Fruit fly (Drosophila melanogaster) whole organism, prepupa: ENCODE results near the gene CG17233.
A peak's percentile ranks its signal among the peaks of the same experiment; 100 is the strongest.

Experiments
- Blimp-1 ChIP-seq: fragments of 200-800 bp; sonication (Bioruptor generic); optimal IDR thresholded peaks from 3 replicates; lab custom pipeline; 2017; ENCODE audit warnings: missing biosample characterization, missing genetic modification characterization, mild to moderate bottlenecking, moderate library complexity, missing genetic modification reagents
- CG10669 ChIP-seq: fragments of 200-800 bp; sonication (Bioruptor generic); optimal IDR thresholded peaks from 3 replicates; lab custom pipeline; 2018; ENCODE audit warnings: missing biosample characterization, mild to moderate bottlenecking, missing genetic modification characterization, moderate library complexity
- CG11294 ChIP-seq: fragments of 200-800 bp; sonication (Bioruptor generic); IDR thresholded peaks from 2 replicates; pipeline ENCODE4 v1.3.6; 2022; ENCODE audit warnings: missing biosample characterization, missing genetic modification characterization
- CG11762 ChIP-seq: fragments of 200-800 bp; sonication (Bioruptor generic); optimal IDR thresholded peaks from 3 replicates; lab custom pipeline; 2016; ENCODE audit warnings: missing biosample characterization, missing genetic modification characterization; ENCODE audit not compliant: insufficient read depth
- CG15336 ChIP-seq: fragments of 200-800 bp; sonication (Bioruptor generic); IDR thresholded peaks from 2 replicates; pipeline ENCODE4 v1.3.6; 2022; ENCODE audit warnings: missing biosample characterization, missing genetic modification characterization
- CG1621 ChIP-seq: fragments of 200-800 bp; sonication (Bioruptor generic); optimal IDR thresholded peaks from 3 replicates; lab custom pipeline; 2018; ENCODE audit warnings: missing biosample characterization, mild to moderate bottlenecking, missing genetic modification characterization
- CG16779 ChIP-seq: fragments of 200-800 bp; sonication (Bioruptor generic); optimal IDR thresholded peaks from 3 replicates; lab custom pipeline; 2017; ENCODE audit warnings: missing biosample characterization, mild to moderate bottlenecking, missing genetic modification characterization
- CG3032 ChIP-seq: fragments of 200-800 bp; optimal IDR thresholded peaks from 2 replicates; lab custom pipeline; 2019; ENCODE audit warnings: missing biosample characterization, mild to moderate bottlenecking, missing genetic modification characterization, moderate library complexity
- CG31627 ChIP-seq: fragments of 200-800 bp; sonication (Bioruptor generic); optimal IDR thresholded peaks from 3 replicates; lab custom pipeline; 2016; ENCODE audit warnings: missing biosample characterization, missing genetic modification characterization
- CG32006 ChIP-seq: fragments of 200-800 bp; sonication (Bioruptor generic); optimal IDR thresholded peaks from 3 replicates; lab custom pipeline; 2017; ENCODE audit warnings: missing biosample characterization, mild to moderate bottlenecking, missing genetic modification characterization
- CG4318 ChIP-seq: fragments of 200-800 bp; sonication (Bioruptor generic); optimal IDR thresholded peaks from 3 replicates; lab custom pipeline; 2017; ENCODE audit warnings: missing biosample characterization, mild to moderate bottlenecking, missing genetic modification characterization
- CG6163 ChIP-seq: fragments of 200-800 bp; sonication (Bioruptor generic); IDR thresholded peaks from 3 replicates; pipeline ENCODE4 v1.3.6; 2022; ENCODE audit warnings: missing biosample characterization, missing genetic modification characterization
- CG6792 ChIP-seq: fragments of 200-800 bp; sonication (Bioruptor generic); optimal IDR thresholded peaks from 3 replicates; lab custom pipeline; 2016; ENCODE audit warnings: missing biosample characterization, missing genetic modification characterization
- CG7368 ChIP-seq: fragments of 200-800 bp; sonication (Bioruptor generic); optimal IDR thresholded peaks from 3 replicates; lab custom pipeline; 2016; ENCODE audit warnings: missing biosample characterization, missing genetic modification characterization
- CG8319 ChIP-seq: fragments of 200-800 bp; sonication (Bioruptor generic); optimal IDR thresholded peaks from 3 replicates; lab custom pipeline; 2016; ENCODE audit warnings: missing biosample characterization, missing genetic modification characterization
- CG8632 ChIP-seq: fragments of 200-800 bp; sonication (Bioruptor generic); optimal IDR thresholded peaks from 3 replicates; lab custom pipeline; 2016; ENCODE audit warnings: missing biosample characterization, missing genetic modification characterization
- Eip78C ChIP-seq: fragments of 200-800 bp; sonication (Bioruptor generic); peaks from one replicate; lab custom pipeline; 2016; ENCODE audit warnings: missing biosample characterization, missing genetic modification characterization
- Eip93F ChIP-seq: fragments of 200-800 bp; sonication (Bioruptor generic); optimal IDR thresholded peaks from 2 replicates; lab custom pipeline; 2016; ENCODE audit warnings: missing biosample characterization, mild to moderate bottlenecking, missing genetic modification characterization
- Ets21C ChIP-seq: fragments of 200-800 bp; sonication (Bioruptor generic); optimal IDR thresholded peaks from 3 replicates; lab custom pipeline; 2016; ENCODE audit warnings: missing biosample characterization, missing genetic modification characterization
- Ets96B ChIP-seq: fragments of 200-800 bp; optimal IDR thresholded peaks from 2 replicates; lab custom pipeline; 2019; ENCODE audit warnings: missing biosample characterization, mild to moderate bottlenecking, missing genetic modification characterization, moderate library complexity
- Hr38 ChIP-seq: sonication (Bioruptor generic); optimal IDR thresholded peaks from 2 replicates; lab custom pipeline; 2016; ENCODE audit warnings: missing biosample characterization, missing genetic modification characterization
- Hr39 ChIP-seq: fragments of 200-800 bp; sonication (Bioruptor generic); optimal IDR thresholded peaks from 2 replicates; lab custom pipeline; 2016; ENCODE audit warnings: missing biosample characterization, missing genetic modification characterization
- Hr4 ChIP-seq: fragments of 200-800 bp; sonication (Bioruptor generic); optimal IDR thresholded peaks from 3 replicates; lab custom pipeline; 2016; ENCODE audit warnings: missing biosample characterization, missing genetic modification characterization
- Lpt ChIP-seq: fragments of 200-800 bp; sonication (Bioruptor generic); optimal IDR thresholded peaks from 3 replicates; lab custom pipeline; 2016; ENCODE audit warnings: missing biosample characterization, missing genetic modification characterization
- Met ChIP-seq: fragments of 200-800 bp; sonication (Bioruptor generic); optimal IDR thresholded peaks from 3 replicates; lab custom pipeline; 2016; ENCODE audit warnings: missing biosample characterization, missing genetic modification characterization
- OdsH ChIP-seq: fragments of 200-800 bp; sonication (Bioruptor generic); optimal IDR thresholded peaks from 3 replicates; lab custom pipeline; 2016; ENCODE audit warnings: missing biosample characterization, missing genetic modification characterization
- Sox14 ChIP-seq: fragments of 200-800 bp; sonication (Bioruptor generic); optimal IDR thresholded peaks from 3 replicates; lab custom pipeline; 2016; ENCODE audit warnings: missing biosample characterization, missing genetic modification characterization
- Sox15 ChIP-seq: fragments of 200-800 bp; sonication (Bioruptor generic); optimal IDR thresholded peaks from 3 replicates; lab custom pipeline; 2016; ENCODE audit warnings: missing biosample characterization, missing genetic modification characterization
- achi ChIP-seq: fragments of 200-800 bp; sonication (Bioruptor generic); optimal IDR thresholded peaks from 3 replicates; lab custom pipeline; 2016; ENCODE audit warnings: missing biosample characterization, missing genetic modification characterization
- acj6 ChIP-seq: fragments of 200-800 bp; sonication (Bioruptor generic); optimal IDR thresholded peaks from 3 replicates; lab custom pipeline; 2016; ENCODE audit warnings: missing biosample characterization, missing genetic modification characterization
- cyc ChIP-seq: fragments of 200-800 bp; sonication (Bioruptor generic); optimal IDR thresholded peaks from 3 replicates; lab custom pipeline; 2016; ENCODE audit warnings: missing biosample characterization, missing genetic modification characterization
- dsx ChIP-seq: fragments of 200-800 bp; optimal IDR thresholded peaks from 3 replicates; lab custom pipeline; 2019; ENCODE audit warnings: missing biosample characterization, mild to moderate bottlenecking, missing genetic modification characterization, moderate library complexity; ENCODE audit not compliant: poor library complexity, severe bottlenecking
- esn ChIP-seq: fragments of 200-800 bp; sonication (Bioruptor generic); optimal IDR thresholded peaks from 2 replicates; lab custom pipeline; 2016; ENCODE audit warnings: missing biosample characterization, mild to moderate bottlenecking, missing genetic modification characterization, moderate library complexity
- fd59A ChIP-seq: fragments of 200-800 bp; sonication (Bioruptor generic); optimal IDR thresholded peaks from 2 replicates; lab custom pipeline; 2017; ENCODE audit warnings: missing biosample characterization, mild to moderate bottlenecking, missing genetic modification characterization, missing genetic modification reagents
- lz ChIP-seq: fragments of 200-800 bp; sonication (Bioruptor generic); optimal IDR thresholded peaks from 3 replicates; lab custom pipeline; 2016; ENCODE audit warnings: missing biosample characterization, missing genetic modification characterization
- net ChIP-seq: fragments of 200-800 bp; sonication (Bioruptor generic); optimal IDR thresholded peaks from 3 replicates; lab custom pipeline; 2016; ENCODE audit warnings: missing biosample characterization, missing genetic modification characterization
- pdm3 ChIP-seq: fragments of 200-800 bp; sonication (Bioruptor generic); optimal IDR thresholded peaks from 3 replicates; lab custom pipeline; 2016; ENCODE audit warnings: missing biosample characterization, missing genetic modification characterization
- salr ChIP-seq, 2 experiments: fragments of 200-800 bp; sonication (Bioruptor generic); optimal IDR thresholded peaks; 3 replicates each; lab custom pipeline; 2016 to 2018; ENCODE audit warnings: missing biosample characterization in 2 of 2, missing genetic modification characterization in 2 of 2, mild to moderate bottlenecking in 1 of 2
- ss ChIP-seq, 2 experiments: fragments of 200-800 bp; sonication (Bioruptor generic); optimal IDR thresholded peaks; 2 replicates in 1 of 2; 3 replicates in 1 of 2; lab custom pipeline; 2017 to 2018; ENCODE audit warnings: mild to moderate bottlenecking in 2 of 2, missing biosample characterization in 2 of 2, missing genetic modification characterization in 2 of 2, moderate library complexity in 1 of 2
- svp ChIP-seq: fragments of 200-800 bp; sonication (Bioruptor generic); peaks from one replicate; lab custom pipeline; 2016; ENCODE audit warnings: missing biosample characterization, missing genetic modification characterization
- topi ChIP-seq: fragments of 200-800 bp; sonication (Bioruptor generic); optimal IDR thresholded peaks from 3 replicates; lab custom pipeline; 2016; ENCODE audit warnings: missing biosample characterization, missing genetic modification characterization
- vri ChIP-seq: fragments of 200-800 bp; sonication (Bioruptor generic); optimal IDR thresholded peaks from 3 replicates; lab custom pipeline; 2016; ENCODE audit warnings: missing biosample characterization, mild to moderate bottlenecking, missing genetic modification characterization

The CG17233 gene

DNA sequence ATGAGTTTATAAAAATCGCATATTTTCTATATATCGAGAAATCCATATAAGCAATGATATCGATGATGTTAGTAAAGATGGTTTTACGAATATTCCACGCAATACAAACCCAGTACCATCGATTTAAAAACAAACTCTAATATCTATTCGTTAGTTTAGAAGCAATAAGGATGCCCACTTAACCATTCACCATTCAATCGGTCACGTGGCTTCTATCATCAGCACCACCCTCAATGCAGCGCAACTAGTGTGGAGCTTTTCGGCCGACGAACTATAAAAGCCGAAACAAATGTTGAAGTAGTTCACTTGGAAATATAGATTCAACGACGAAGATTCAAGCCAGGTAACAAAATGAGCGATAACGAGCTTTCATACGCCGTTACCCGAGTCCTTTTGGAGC is 10.3 kb downstream of the CG17233 start, which contains the start of gene CG13813:
Gene CG13813 (plus strand): TSS at position 301 of the 400 bp plus-strand sequence.
- no peak for TF ChIP-seq vri
- no peak for TF ChIP-seq acj6 (GFP tag; lab: Kevin White, UChicago)
- TF ChIP-seq svp: no peak
- no peak for TF ChIP-seq fd59A (GFP tag; lab: Kevin White, UChicago)
- TF ChIP-seq salr (GFP tag; optimal IDR thresholded peaks at IDR 0.05; lab: Kevin White, UChicago): no peak
- TF ChIP-seq Hr39 (GFP tag; lab: Kevin White, UChicago): no peak
- TF ChIP-seq Ets96B: no peak
- no peak for TF ChIP-seq topi (GFP tag; lab: Kevin White, UChicago)
- no peak for TF ChIP-seq cyc (GFP tag; lab: Kevin White, UChicago)
- TF ChIP-seq Met: no peak
- TF ChIP-seq Ets21C (GFP tag; lab: Kevin White, UChicago): no peak
- no peak for TF ChIP-seq CG7368 (GFP tag; lab: Kevin White, UChicago)

DNA sequence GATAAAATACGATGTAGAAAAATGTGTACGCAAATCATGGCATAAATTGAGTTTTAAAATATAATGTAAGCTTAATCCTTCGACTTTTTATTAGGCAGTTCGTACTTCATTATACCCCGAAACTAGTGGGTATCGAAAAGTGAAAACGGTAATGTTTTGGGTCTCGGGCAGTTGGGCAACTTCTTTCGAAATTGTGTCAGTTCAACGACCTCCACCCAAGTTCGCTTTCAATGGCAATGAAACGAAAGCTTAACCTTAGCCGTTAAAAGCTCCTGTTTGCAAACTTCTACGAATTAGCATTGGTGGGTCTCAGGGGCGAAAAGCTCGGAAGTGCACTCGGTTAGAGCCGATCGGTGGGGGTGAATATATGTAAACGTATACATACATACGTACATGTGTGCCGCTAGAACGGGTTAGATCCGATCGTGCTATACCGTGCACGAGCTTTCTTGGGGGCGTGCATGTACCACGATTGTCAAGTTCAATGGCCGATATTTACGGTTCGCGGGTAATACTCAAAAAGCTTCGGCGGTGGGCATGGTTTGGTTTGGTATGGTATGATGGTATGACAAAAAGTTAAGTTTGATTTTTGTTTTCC is 11.4 kb downstream of the CG17233 start:
- TF ChIP-seq CG10669 (GFP tag; lab: Kevin White, UChicago): no peak
- no peak for TF ChIP-seq Hr38 (GFP tag; lab: Kevin White, UChicago)
- no peak for TF ChIP-seq pdm3 (GFP tag; lab: Kevin White, UChicago)
- peak; percentile 74 for TF ChIP-seq Eip78C (GFP tag; lab: Kevin White, UChicago)
- TF ChIP-seq CG16779: no peak
- no peak for TF ChIP-seq CG15336 (GFP tag; lab: Robert Waterston, UW)
- no peak for TF ChIP-seq Hr4 (GFP tag; lab: Kevin White, UChicago)
- TF ChIP-seq Blimp-1 (GFP tag; lab: Kevin White, UChicago): peak; percentile 87
- no peak for TF ChIP-seq Met
- no peak for TF ChIP-seq svp
- TF ChIP-seq Sox15 (GFP tag; lab: Kevin White, UChicago): no peak
- no peak for TF ChIP-seq CG3032
- TF ChIP-seq CG1621 (tag; lab: Kevin White, UChicago): no peak
- no peak for TF ChIP-seq ss (GFP tag; optimal IDR thresholded peaks at IDR 0.05; lab: Kevin White, UChicago)
- no peak for TF ChIP-seq CG7368 (GFP tag; lab: Kevin White, UChicago)
- TF ChIP-seq Eip93F: peak; percentile 76
- no peak for TF ChIP-seq net
- no peak for TF ChIP-seq CG8319
- TF ChIP-seq Lpt (GFP tag; lab: Kevin White, UChicago): no peak
- no peak for TF ChIP-seq Ets96B
- no peak for TF ChIP-seq achi (GFP tag; lab: Kevin White, UChicago)
- TF ChIP-seq lz (GFP tag; lab: Kevin White, UChicago): no peak
- no peak for TF ChIP-seq Sox14 (GFP tag; lab: Kevin White, UChicago)
- TF ChIP-seq CG6163 (GFP tag; lab: Robert Waterston, UW): 0 out of 3 replicates have a peak, but pooled peaks have one; percentile 17
- TF ChIP-seq dsx (GFP tag; lab: Kevin White, UChicago): no peak
- TF ChIP-seq Ets21C (GFP tag; lab: Kevin White, UChicago): no peak
- TF ChIP-seq fd59A (GFP tag; lab: Kevin White, UChicago): no peak
- TF ChIP-seq esn (GFP tag; lab: Kevin White, UChicago): peak; percentile 17
- no peak for TF ChIP-seq CG11294 (GFP tag; lab: Robert Waterston, UW)
- TF ChIP-seq CG4318 (GFP tag; lab: Kevin White, UChicago): no peak
- TF ChIP-seq CG32006 (GFP tag; lab: Kevin White, UChicago): no peak
- no peak for TF ChIP-seq CG6792 (GFP tag; lab: Kevin White, UChicago)
- TF ChIP-seq CG11762 (GFP tag; lab: Kevin White, UChicago): no peak
- TF ChIP-seq CG8632 (GFP tag; lab: Kevin White, UChicago): no peak
- no peak for TF ChIP-seq salr (GFP tag; optimal IDR thresholded peaks at IDR 0.05; lab: Kevin White, UChicago)
- no peak for TF ChIP-seq OdsH (GFP tag; lab: Kevin White, UChicago)
- TF ChIP-seq CG31627 (GFP tag; lab: Kevin White, UChicago): no peak
- TF ChIP-seq, all 60 proteins: peak for 5
